Worm (Caenorhabditis elegans) whole organism, mixed stage, embryonic: Measurements from ENCODE around the gene str-79.

Source experiments
- M03D4.4 ChIP-seq: sonication (generic microtip); optimal IDR thresholded peaks from 2 replicates; lab custom pipeline; 2017; ENCODE audit warnings: mild to moderate bottlenecking, missing genetic modification characterization, missing compliant biosample characterization
- bed-3 ChIP-seq: fragments of 200-800 bp; sonication (Bioruptor generic); optimal IDR thresholded peaks from 3 replicates; lab custom pipeline; 2018; ENCODE audit warnings: mild to moderate bottlenecking, missing genetic modification characterization, moderate library complexity, missing compliant biosample characterization
- blmp-1 ChIP-seq: fragments of 150-350 bp; optimal IDR thresholded peaks from 2 replicates; lab custom pipeline; 2014; ENCODE audit warnings: missing biosample characterization, missing genetic modification characterization
- ceh-39 ChIP-seq: fragments of 150-350 bp; optimal IDR thresholded peaks from 2 replicates; lab custom pipeline; 2014; ENCODE audit warnings: missing biosample characterization, missing genetic modification characterization
- ceh-43 ChIP-seq: fragments of 200-800 bp; sonication (Bioruptor generic); optimal IDR thresholded peaks from 2 replicates; lab custom pipeline; 2018; ENCODE audit warnings: mild to moderate bottlenecking, missing genetic modification characterization, moderate library complexity, missing compliant biosample characterization
- ceh-83 ChIP-seq: fragments of 200-800 bp; sonication (Bioruptor generic); optimal IDR thresholded peaks from 2 replicates; lab custom pipeline; 2018; ENCODE audit warnings: mild to moderate bottlenecking, missing genetic modification characterization, missing compliant biosample characterization
- ces-1 ChIP-seq: fragments of 150-350 bp; optimal IDR thresholded peaks from 2 replicates; lab custom pipeline; 2014; ENCODE audit warnings: missing biosample characterization, missing genetic modification reagents, missing genetic modification characterization
- cnd-1 ChIP-seq: fragments of 200-800 bp; sonication (Bioruptor generic); optimal IDR thresholded peaks from 2 replicates; lab custom pipeline; 2018; ENCODE audit warnings: mild to moderate bottlenecking, missing genetic modification characterization, missing compliant biosample characterization
- drap-1 ChIP-seq: fragments of 200-800 bp; sonication (Bioruptor generic); optimal IDR thresholded peaks from 3 replicates; lab custom pipeline; 2018; ENCODE audit warnings: mild to moderate bottlenecking, missing genetic modification characterization, missing compliant biosample characterization
- elt-1 ChIP-seq: sonication (generic microtip); optimal IDR thresholded peaks from 2 replicates; lab custom pipeline; 2017; ENCODE audit warnings: missing genetic modification characterization, mild to moderate bottlenecking, missing compliant biosample characterization, antibody characterized with exemption, moderate library complexity, borderline replicate concordance; ENCODE audit not compliant: insufficient read depth
- elt-3 ChIP-seq: fragments of 150-350 bp; optimal IDR thresholded peaks from 2 replicates; lab custom pipeline; 2014; ENCODE audit warnings: missing biosample characterization, missing genetic modification characterization
- flh-1 ChIP-seq: fragments of 200-800 bp; sonication (Bioruptor generic); optimal IDR thresholded peaks from 2 replicates; lab custom pipeline; 2018; ENCODE audit warnings: mild to moderate bottlenecking, missing genetic modification characterization, moderate library complexity, missing compliant biosample characterization
- hlh-1 ChIP-seq: fragments of 150-350 bp; optimal IDR thresholded peaks from 2 replicates; lab custom pipeline; 2014; ENCODE audit warnings: missing biosample characterization, missing genetic modification reagents, missing genetic modification characterization
- lin-13 ChIP-seq: fragments of 150-350 bp; optimal IDR thresholded peaks from 2 replicates; lab custom pipeline; 2014; ENCODE audit warnings: missing biosample characterization, missing genetic modification characterization
- lin-32 ChIP-seq: fragments of 200-800 bp; sonication (Bioruptor generic); optimal IDR thresholded peaks from 2 replicates; lab custom pipeline; 2018; ENCODE audit warnings: mild to moderate bottlenecking, missing genetic modification characterization, missing compliant biosample characterization
- lsy-2 ChIP-seq: fragments of 150-350 bp; optimal IDR thresholded peaks from 2 replicates; lab custom pipeline; 2014; ENCODE audit warnings: missing biosample characterization, missing genetic modification characterization
- mab-5 ChIP-seq: fragments of 150-350 bp; optimal IDR thresholded peaks from 2 replicates; lab custom pipeline; 2014; ENCODE audit warnings: missing biosample characterization, missing genetic modification characterization
- mep-1 ChIP-seq: fragments of 150-350 bp; optimal IDR thresholded peaks from 2 replicates; lab custom pipeline; 2017; ENCODE audit warnings: missing biosample characterization, missing genetic modification reagents, missing genetic modification characterization, inconsistent platforms
- mls-2 ChIP-seq: sonication (generic microtip); optimal IDR thresholded peaks from 2 replicates; lab custom pipeline; 2016; ENCODE audit warnings: mild to moderate bottlenecking, missing genetic modification characterization, moderate library complexity, missing compliant biosample characterization
- nhr-12 ChIP-seq: fragments of 150-350 bp; optimal IDR thresholded peaks from 2 replicates; lab custom pipeline; 2014; ENCODE audit warnings: missing biosample characterization, missing genetic modification characterization
- nhr-2 ChIP-seq: fragments of 150-350 bp; optimal IDR thresholded peaks from 2 replicates; lab custom pipeline; 2014; ENCODE audit warnings: missing biosample characterization, missing genetic modification characterization
- nhr-237 ChIP-seq: fragments of 150-350 bp; optimal IDR thresholded peaks from 2 replicates; lab custom pipeline; 2014; ENCODE audit warnings: missing biosample characterization, missing genetic modification characterization
- nhr-28 ChIP-seq: fragments of 150-350 bp; optimal IDR thresholded peaks from 2 replicates; lab custom pipeline; 2014; ENCODE audit warnings: missing biosample characterization, missing genetic modification characterization
- pha-4 ChIP-seq: fragments of 150-350 bp; optimal IDR thresholded peaks from 2 replicates; lab custom pipeline; 2018; ENCODE audit warnings: missing biosample characterization, missing genetic modification reagents, missing genetic modification characterization
- snpc-4 ChIP-seq: fragments of 150-350 bp; optimal IDR thresholded peaks from 2 replicates; lab custom pipeline; 2014; ENCODE audit warnings: missing biosample characterization, missing genetic modification characterization
- sptf-1 ChIP-seq: sonication (generic microtip); optimal IDR thresholded peaks from 2 replicates; lab custom pipeline; 2017; ENCODE audit warnings: mild to moderate bottlenecking, missing genetic modification characterization, moderate library complexity, missing compliant biosample characterization
- tbx-8 ChIP-seq: fragments of 200-800 bp; sonication (Bioruptor generic); optimal IDR thresholded peaks from 2 replicates; lab custom pipeline; 2018; ENCODE audit warnings: mild to moderate bottlenecking, missing genetic modification characterization, moderate library complexity, missing compliant biosample characterization
- unc-120 ChIP-seq: sonication (generic microtip); optimal IDR thresholded peaks from 2 replicates; lab custom pipeline; 2017; ENCODE audit warnings: missing genetic modification characterization, missing compliant biosample characterization; ENCODE audit not compliant: poor library complexity, severe bottlenecking
- unc-39 ChIP-seq: fragments of 150-350 bp; optimal IDR thresholded peaks from 2 replicates; lab custom pipeline; 2014; ENCODE audit warnings: missing biosample characterization, missing genetic modification characterization
- unc-62 ChIP-seq: fragments of 150-350 bp; optimal IDR thresholded peaks from 2 replicates; lab custom pipeline; 2014; ENCODE audit warnings: missing biosample characterization, missing genetic modification reagents, missing genetic modification characterization
- zip-8 ChIP-seq: fragments of 150-350 bp; optimal IDR thresholded peaks from 2 replicates; lab custom pipeline; 2014; ENCODE audit warnings: missing biosample characterization, missing genetic modification characterization

Gene str-79

DNA sequence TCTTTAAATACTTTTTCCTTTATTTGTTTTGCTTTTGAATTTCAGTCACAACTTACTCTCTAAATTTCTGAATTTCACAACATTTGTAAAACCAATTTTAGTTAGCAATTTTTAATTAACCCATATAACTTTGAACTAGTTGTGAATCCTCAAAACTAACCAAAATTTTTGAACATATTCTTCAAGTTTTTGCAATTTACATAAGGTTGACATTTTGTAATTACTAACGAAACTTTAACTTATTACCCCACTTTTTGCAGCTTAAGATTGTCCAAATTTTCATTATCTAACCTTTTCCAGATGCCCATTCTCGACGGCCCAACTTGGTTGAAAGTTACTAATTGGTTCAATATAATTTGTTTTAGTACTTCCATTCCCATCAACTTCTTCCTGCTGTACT lies at the start of gene str-79:
TSS of gene str-79 (plus strand) at position 301 of the 400 bp plus-strand sequence.
- TF ChIP-seq ces-1 (no peak), lsy-2 (tag; lab: Kevin White, UChicago) (no peak), mep-1 (tag; lab: Kevin White, UChicago) (no peak)

DNA sequence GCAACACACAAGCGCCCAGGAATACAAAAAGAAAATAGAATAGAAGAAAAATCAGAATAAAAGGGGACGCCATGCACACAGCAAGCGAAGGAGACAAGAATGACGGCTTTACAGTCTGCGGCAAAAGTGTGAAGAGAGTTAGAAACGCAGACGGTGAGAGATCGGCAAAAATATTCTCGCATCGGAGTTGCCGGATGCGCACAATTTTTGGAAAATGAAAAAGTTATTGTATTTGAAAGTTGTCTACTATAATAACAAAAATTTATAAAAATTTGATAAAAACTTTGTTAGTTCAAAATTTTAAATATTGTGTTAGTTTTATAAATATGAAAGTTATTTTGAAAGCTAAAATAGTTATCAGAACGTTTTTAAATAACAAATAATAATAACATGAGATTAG lies 47.4 kb upstream of the str-79 start, which contains the start of gene ZC53.22:
TSS of gene ZC53.22 (minus strand) at position 101 of the 400 bp plus-strand sequence.
- no peak for TF ChIP-seq M03D4.4 (tag; lab: Kevin White, UChicago)
- no peak for TF ChIP-seq nhr-2 (tag; lab: Kevin White, UChicago)
- no peak for TF ChIP-seq lin-32
- no peak for TF ChIP-seq snpc-4 (tag; lab: Kevin White, UChicago)
- TF ChIP-seq flh-1 (GFP tag; lab: Kevin White, UChicago): no peak
- no peak for TF ChIP-seq drap-1 (GFP tag; lab: Kevin White, UChicago)
- TF ChIP-seq ceh-83: no peak
- TF ChIP-seq hlh-1 (tag; lab: Kevin White, UChicago): no peak
- no peak for TF ChIP-seq pha-4
- no peak for TF ChIP-seq mab-5 (tag; lab: Kevin White, UChicago)
- TF ChIP-seq elt-3 (tag; lab: Kevin White, UChicago): no peak
- TF ChIP-seq nhr-12 (tag; lab: Kevin White, UChicago): no peak
- no peak for TF ChIP-seq nhr-28 (tag; lab: Kevin White, UChicago)
- TF ChIP-seq ceh-39 (tag; lab: Kevin White, UChicago): no peak
- no peak for TF ChIP-seq unc-39 (tag; lab: Kevin White, UChicago)
- no peak for TF ChIP-seq mls-2
- TF ChIP-seq, all 35 proteins: peak for 0

DNA sequence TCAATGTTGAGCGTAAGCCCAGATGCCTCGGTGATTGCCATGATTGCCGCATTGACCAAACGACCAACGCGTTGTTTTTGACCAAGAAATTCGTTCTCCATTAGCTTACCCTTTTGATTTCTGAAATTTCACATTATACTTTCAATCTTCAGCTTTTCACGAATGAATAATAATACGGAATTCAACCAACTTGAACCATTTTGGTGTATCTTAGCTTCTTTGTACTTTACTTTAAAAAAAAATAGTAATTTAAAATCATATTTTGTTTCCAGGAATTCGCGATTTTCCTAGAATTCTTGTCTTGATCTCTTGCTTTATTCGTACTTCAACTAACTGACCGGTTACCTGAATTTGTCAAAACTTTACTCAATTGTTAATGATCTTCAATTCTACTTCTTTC lies 45.5 kb upstream of the str-79 start, which contains the start of gene ZC53.2:
TSS of gene ZC53.2 (minus strand) at position 101 of the 400 bp plus-strand sequence.
- TF ChIP-seq blmp-1 (no peak), mls-2 (no peak), ceh-39 (tag; lab: Kevin White, UChicago) (no peak), elt-3 (tag; lab: Kevin White, UChicago) (no peak), sptf-1 (no peak), zip-8 (tag; lab: Kevin White, UChicago) (no peak), drap-1 (GFP tag; lab: Kevin White, UChicago) (no peak), unc-39 (tag; lab: Kevin White, UChicago) (no peak), ces-1 (no peak), lin-13 (tag; lab: Kevin White, UChicago) (no peak), M03D4.4 (tag; lab: Kevin White, UChicago) (no peak)

DNA sequence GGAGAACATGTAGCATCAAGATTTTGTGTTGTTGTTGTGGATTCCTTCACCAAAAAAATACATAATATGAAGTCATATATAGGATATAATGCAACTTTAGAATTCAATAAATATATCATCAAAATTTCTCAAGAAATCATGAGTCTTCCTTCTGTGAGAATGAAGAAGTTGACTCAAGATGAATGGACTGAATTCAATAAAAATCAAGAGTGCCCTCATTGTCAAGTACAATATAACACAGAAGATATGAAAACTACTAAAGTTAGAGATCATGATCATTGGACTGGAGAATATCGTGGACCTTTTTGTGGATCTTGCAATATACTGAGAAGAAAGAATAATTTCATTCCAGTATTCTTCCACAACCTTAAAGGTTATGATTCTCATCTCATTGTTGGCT lies 34.2 kb upstream of the str-79 start:
- TF ChIP-seq unc-120 (tag; lab: Kevin White, UChicago) (no peak), tbx-8 (GFP tag; lab: Kevin White, UChicago) (no peak), nhr-237 (tag; lab: Kevin White, UChicago) (no peak), elt-1 (tag; lab: Kevin White, UChicago) (no peak), lin-13 (tag; lab: Kevin White, UChicago) (no peak), ceh-43 (GFP tag; lab: Kevin White, UChicago) (no peak), unc-62 (GFP tag; lab: Kevin White, UChicago) (no peak), zip-8 (tag; lab: Kevin White, UChicago) (no peak), lsy-2 (tag; lab: Kevin White, UChicago) (no peak), bed-3 (GFP tag; lab: Kevin White, UChicago) (no peak), nhr-12 (tag; lab: Kevin White, UChicago) (no peak), cnd-1 (tag; lab: Kevin White, UChicago) (no peak)
- TF ChIP-seq, all 35 proteins: peak for 0

DNA sequence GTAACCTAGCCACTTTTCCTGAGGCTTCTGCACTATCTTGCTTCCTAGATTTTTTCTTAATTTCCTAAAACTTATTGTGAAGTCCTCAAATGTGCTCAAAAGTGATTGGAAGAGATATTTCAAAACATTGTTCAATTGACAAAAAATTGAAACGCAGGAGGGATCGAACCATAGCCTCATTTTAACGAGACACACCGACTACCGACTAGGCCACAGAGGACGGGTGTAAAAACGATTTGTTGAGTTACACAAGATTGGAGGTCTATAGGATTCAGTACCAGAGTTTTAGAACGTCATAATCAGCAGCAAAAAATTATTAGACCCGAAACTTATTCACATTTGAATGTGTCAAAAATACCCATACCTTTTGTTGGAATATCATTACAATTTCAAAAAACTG lies 30.4 kb upstream of the str-79 start:
- TF ChIP-seq elt-1 (tag; lab: Kevin White, UChicago) (no peak), nhr-12 (tag; lab: Kevin White, UChicago) (no peak), lsy-2 (tag; lab: Kevin White, UChicago) (no peak), lin-13 (tag; lab: Kevin White, UChicago) (no peak), nhr-2 (tag; lab: Kevin White, UChicago) (no peak), unc-62 (GFP tag; lab: Kevin White, UChicago) (no peak), M03D4.4 (tag; lab: Kevin White, UChicago) (no peak), lin-32 (no peak), nhr-28 (tag; lab: Kevin White, UChicago) (no peak), cnd-1 (tag; lab: Kevin White, UChicago) (no peak)
